Fruit fly (Drosophila melanogaster) whole organism, pupa: Measurements from ENCODE around the gene CG42693.

Source experiments
- CG10348 ChIP-seq: fragments of 200-800 bp; sonication (Bioruptor generic); IDR thresholded peaks from 2 replicates; pipeline ENCODE4 v1.3.6; 2022; ENCODE audit warnings: missing biosample characterization, missing genetic modification characterization
- CG12605 ChIP-seq: fragments of 200-800 bp; sonication (Bioruptor generic); IDR thresholded peaks from 2 replicates; pipeline ENCODE4 v1.3.6; 2022; ENCODE audit warnings: missing biosample characterization, missing genetic modification characterization
- CG13204 ChIP-seq: fragments of 200-800 bp; sonication (Bioruptor generic); optimal IDR thresholded peaks from 2 replicates; lab custom pipeline; 2018; ENCODE audit warnings: missing biosample characterization, mild to moderate bottlenecking, missing genetic modification characterization, moderate library complexity
- CG14655 ChIP-seq: fragments of 200-800 bp; sonication (Bioruptor generic); optimal IDR thresholded peaks from 3 replicates; lab custom pipeline; 2017; ENCODE audit warnings: mild to moderate bottlenecking, missing biosample characterization, missing genetic modification reagents, missing genetic modification characterization
- CG15710 ChIP-seq: fragments of 200-800 bp; sonication (Bioruptor generic); optimal IDR thresholded peaks from 2 replicates; lab custom pipeline; 2018; ENCODE audit warnings: missing biosample characterization, mild to moderate bottlenecking, missing genetic modification characterization, moderate library complexity
- CG17806 ChIP-seq: fragments of 200-800 bp; sonication (Bioruptor generic); optimal IDR thresholded peaks from 2 replicates; lab custom pipeline; 2018; ENCODE audit warnings: missing biosample characterization, mild to moderate bottlenecking, missing genetic modification characterization, moderate library complexity
- CG32121 ChIP-seq: fragments of 200-800 bp; sonication (Bioruptor generic); IDR thresholded peaks from 2 replicates; pipeline ENCODE4 v1.3.6; 2022; ENCODE audit warnings: missing biosample characterization, missing genetic modification characterization
- CG34367 ChIP-seq: fragments of 200-800 bp; sonication (Bioruptor generic); optimal IDR thresholded peaks from 2 replicates; lab custom pipeline; 2018; ENCODE audit warnings: missing biosample characterization, mild to moderate bottlenecking, missing genetic modification characterization
- CG4496 ChIP-seq: fragments of 200-800 bp; sonication (Bioruptor generic); IDR thresholded peaks from 3 replicates; pipeline ENCODE4 v1.3.6; 2022; ENCODE audit warnings: missing biosample characterization, missing genetic modification characterization
- CG8159 ChIP-seq: fragments of 200-800 bp; sonication (Bioruptor generic); optimal IDR thresholded peaks from 3 replicates; lab custom pipeline; 2018; ENCODE audit warnings: missing biosample characterization, mild to moderate bottlenecking, missing genetic modification characterization, moderate library complexity
- CG8301 ChIP-seq: fragments of 200-800 bp; sonication (Bioruptor generic); optimal IDR thresholded peaks from 2 replicates; lab custom pipeline; 2018; ENCODE audit warnings: missing biosample characterization, mild to moderate bottlenecking, missing genetic modification characterization
- CG9948 ChIP-seq: fragments of 200-800 bp; sonication (Bioruptor generic); optimal IDR thresholded peaks from 2 replicates; lab custom pipeline; 2018; ENCODE audit warnings: missing biosample characterization, mild to moderate bottlenecking, missing genetic modification characterization, moderate library complexity
- D1 ChIP-seq: fragments of 200-800 bp; sonication (Bioruptor generic); optimal IDR thresholded peaks from 2 replicates; lab custom pipeline; 2018; ENCODE audit warnings: missing biosample characterization, mild to moderate bottlenecking, missing genetic modification characterization, moderate library complexity
- EcR ChIP-seq: fragments of 200-800 bp; sonication (Bioruptor generic); optimal IDR thresholded peaks from 3 replicates; lab custom pipeline; 2019; ENCODE audit warnings: missing biosample characterization, missing genetic modification characterization, mild to moderate bottlenecking, moderate library complexity, missing genetic modification reagents
- Ets98B ChIP-seq: fragments of 200-800 bp; sonication (Bioruptor generic); IDR thresholded peaks from 2 replicates; pipeline ENCODE4 v1.3.6; 2022; ENCODE audit warnings: missing biosample characterization, missing genetic modification characterization
- Pif1A ChIP-seq: fragments of 200-800 bp; sonication (Bioruptor generic); optimal IDR thresholded peaks from 3 replicates; lab custom pipeline; 2016; ENCODE audit warnings: missing biosample characterization, missing genetic modification characterization
- Pif1B ChIP-seq: fragments of 200-800 bp; sonication (Bioruptor generic); optimal IDR thresholded peaks from 3 replicates; lab custom pipeline; 2016; ENCODE audit warnings: missing biosample characterization, missing genetic modification characterization
- Snoo ChIP-seq: fragments of 200-800 bp; sonication (Bioruptor generic); optimal IDR thresholded peaks from 3 replicates; lab custom pipeline; 2017; ENCODE audit warnings: missing biosample characterization, mild to moderate bottlenecking, missing genetic modification characterization, inconsistent platforms
- fd96Ca ChIP-seq: fragments of 200-800 bp; sonication (Bioruptor generic); IDR thresholded peaks from 3 replicates; pipeline ENCODE4 v1.3.6; 2022; ENCODE audit warnings: missing biosample characterization, missing genetic modification characterization
- gl ChIP-seq: fragments of 200-800 bp; sonication (Bioruptor generic); optimal IDR thresholded peaks from 2 replicates; lab custom pipeline; 2018; ENCODE audit warnings: missing biosample characterization, mild to moderate bottlenecking, missing genetic modification characterization
- rn ChIP-seq: fragments of 200-800 bp; sonication (Bioruptor generic); IDR thresholded peaks from 2 replicates; pipeline ENCODE4 v1.3.6; 2022; ENCODE audit warnings: missing biosample characterization, missing genetic modification characterization

CG42693 gene

dm6 chr3R:31703370-31703769, 4.8 kb downstream of the CG42693 start:
- TF ChIP-seq fd96Ca (GFP tag; lab: Robert Waterston, UW) (no peak), gl (no peak), CG10348 (GFP tag; lab: Robert Waterston, UW) (no peak), CG32121 (GFP tag; lab: Robert Waterston, UW) (no peak), rn (GFP tag; lab: Robert Waterston, UW) (no peak), CG9948 (tag; lab: Kevin White, UChicago) (no peak), Pif1A (GFP tag; lab: Kevin White, UChicago) (no peak), CG14655 (GFP tag; lab: Kevin White, UChicago) (peak; percentile 20), CG8159 (peak; percentile 22), CG17806 (tag; lab: Kevin White, UChicago) (peak; percentile 9), CG15710 (tag; lab: Kevin White, UChicago) (no peak), D1 (tag; lab: Kevin White, UChicago) (no peak), Ets98B (GFP tag; lab: Robert Waterston, UW) (no peak), CG13204 (GFP tag; lab: Kevin White, UChicago) (no peak), EcR (GFP tag; lab: Kevin White, UChicago) (peak; percentile 92)

dm6 chr3R:31701934-31702333, 6.2 kb downstream of the CG42693 start:
- TF ChIP-seq CG9948 (tag; lab: Kevin White, UChicago) (no peak), fd96Ca (GFP tag; lab: Robert Waterston, UW) (no peak), EcR (GFP tag; lab: Kevin White, UChicago) (peak; percentile 54), Pif1B (GFP tag; lab: Kevin White, UChicago) (no peak), CG32121 (GFP tag; lab: Robert Waterston, UW) (no peak), CG17806 (tag; lab: Kevin White, UChicago) (no peak), CG4496 (GFP tag; lab: Robert Waterston, UW) (peak; percentile 77; the same call in 2 of the 3 replicates), CG34367 (tag; lab: Kevin White, UChicago) (no peak), CG13204 (GFP tag; lab: Kevin White, UChicago) (no peak), Ets98B (GFP tag; lab: Robert Waterston, UW) (no peak), CG15710 (tag; lab: Kevin White, UChicago) (no peak), Snoo (tag; lab: Kevin White, UChicago) (no peak), CG8301 (tag; lab: Kevin White, UChicago) (no peak), gl (peak; percentile 29), CG14655 (GFP tag; lab: Kevin White, UChicago) (no peak), rn (GFP tag; lab: Robert Waterston, UW) (no peak)

dm6 chr3R:31700212-31700611, 7.9 kb downstream of the CG42693 start:
- TF ChIP-seq CG8301 (tag; lab: Kevin White, UChicago) = peak; percentile 91
- peak; percentile 92 for TF ChIP-seq EcR (GFP tag; lab: Kevin White, UChicago)
- no peak for TF ChIP-seq CG10348 (GFP tag; lab: Robert Waterston, UW)
- peak; percentile 60 for TF ChIP-seq CG8159
- TF ChIP-seq CG12605 (GFP tag; lab: Robert Waterston, UW) = peak; percentile 78
- peak; percentile 81 for TF ChIP-seq CG9948 (tag; lab: Kevin White, UChicago)
- peak; percentile 73 for TF ChIP-seq Pif1B (GFP tag; lab: Kevin White, UChicago)
- peak; percentile 64 for TF ChIP-seq CG15710 (tag; lab: Kevin White, UChicago)
- TF ChIP-seq CG32121 (GFP tag; lab: Robert Waterston, UW) = 0 out of 2 replicates have a peak, but pooled peaks have one; percentile 43
- peak; percentile 93 for TF ChIP-seq CG14655 (GFP tag; lab: Kevin White, UChicago)
- TF ChIP-seq Ets98B (GFP tag; lab: Robert Waterston, UW) = peak; percentile 76
- TF ChIP-seq Snoo (tag; lab: Kevin White, UChicago) = no peak
- peak; percentile 14 for TF ChIP-seq gl
- TF ChIP-seq Pif1A (GFP tag; lab: Kevin White, UChicago) = peak; percentile 72
- peak; percentile 72 for TF ChIP-seq fd96Ca (GFP tag; lab: Robert Waterston, UW)
- TF ChIP-seq CG4496 (GFP tag; lab: Robert Waterston, UW) = peak; percentile 84
- no peak for TF ChIP-seq D1 (tag; lab: Kevin White, UChicago)
- TF ChIP-seq rn (GFP tag; lab: Robert Waterston, UW) = 0 out of 2 replicates have a peak, but pooled peaks have one; percentile 32
- TF ChIP-seq CG13204 (GFP tag; lab: Kevin White, UChicago) = peak; percentile 8
- peak; percentile 66 for TF ChIP-seq CG34367 (tag; lab: Kevin White, UChicago)
- peak; percentile 71 for TF ChIP-seq CG17806 (tag; lab: Kevin White, UChicago)

dm6 chr3R:31698143-31698776, 9.9 kb downstream of the CG42693 start:
- TF ChIP-seq Pif1A (GFP tag; lab: Kevin White, UChicago) (peak; percentile 85), CG14655 (GFP tag; lab: Kevin White, UChicago) (peak; percentile 78), CG8159 (peak; percentile 95), Snoo (tag; lab: Kevin White, UChicago) (peak; percentile 91), EcR (GFP tag; lab: Kevin White, UChicago) (peak; percentile 29), CG10348 (GFP tag; lab: Robert Waterston, UW) (no peak), gl (peak; percentile 89), CG8301 (tag; lab: Kevin White, UChicago) (peak; percentile 50), CG9948 (tag; lab: Kevin White, UChicago) (peak; percentile 91), CG4496 (GFP tag; lab: Robert Waterston, UW) (peak; percentile 52; the same call in 1 of the 3 replicates), Ets98B (GFP tag; lab: Robert Waterston, UW) (0 out of 2 replicates have a peak, but pooled peaks have one; percentile 20), CG13204 (GFP tag; lab: Kevin White, UChicago) (peak; percentile 65), CG34367 (tag; lab: Kevin White, UChicago) (peak; percentile 90), rn (GFP tag; lab: Robert Waterston, UW) (no peak), D1 (tag; lab: Kevin White, UChicago) (peak; percentile 80), CG32121 (GFP tag; lab: Robert Waterston, UW) (no peak), CG17806 (tag; lab: Kevin White, UChicago) (peak; percentile 94), Pif1B (GFP tag; lab: Kevin White, UChicago) (peak; percentile 81), fd96Ca (GFP tag; lab: Robert Waterston, UW) (peak; percentile 68; the same call in 2 of the 3 replicates), CG12605 (GFP tag; lab: Robert Waterston, UW) (peak; percentile 65), CG15710 (tag; lab: Kevin White, UChicago) (peak; percentile 90)
